Worm (Caenorhabditis elegans) whole organism, L3 larva: ENCODE data around the gene C49F8.3.
A peak's percentile ranks its signal among the peaks of the same experiment; 100 is the strongest.

Experiments used
- R02D3.7 ChIP-seq: fragments of 150-350 bp; optimal IDR thresholded peaks from 2 replicates; lab custom pipeline; 2014; ENCODE audit warnings: missing biosample characterization, missing genetic modification characterization
- ZK546.5 ChIP-seq: sonication (generic microtip); optimal IDR thresholded peaks from 2 replicates; lab custom pipeline; 2017; ENCODE audit warnings: missing biosample characterization, missing genetic modification characterization
- aly-2 ChIP-seq: fragments of 150-350 bp; optimal IDR thresholded peaks from 2 replicates; lab custom pipeline; 2014; ENCODE audit warnings: missing biosample characterization, missing genetic modification characterization
- ceh-16 ChIP-seq: sonication (generic microtip); optimal IDR thresholded peaks from 2 replicates; lab custom pipeline; 2017; ENCODE audit warnings: missing biosample characterization, missing genetic modification characterization
- ceh-28 ChIP-seq: fragments of 150-350 bp; optimal IDR thresholded peaks from 2 replicates; lab custom pipeline; 2014; ENCODE audit warnings: missing biosample characterization, missing genetic modification reagents, missing genetic modification characterization
- ceh-82 ChIP-seq: fragments of 150-350 bp; optimal IDR thresholded peaks from 2 replicates; lab custom pipeline; 2014; ENCODE audit warnings: missing biosample characterization, missing genetic modification characterization
- ceh-9 ChIP-seq: sonication (generic microtip); optimal IDR thresholded peaks from 2 replicates; lab custom pipeline; 2018; ENCODE audit warnings: missing biosample characterization, missing genetic modification characterization
- daf-12 ChIP-seq: fragments of 150-350 bp; optimal IDR thresholded peaks from 2 replicates; lab custom pipeline; 2014; ENCODE audit warnings: missing biosample characterization, missing genetic modification reagents, missing genetic modification characterization
- egl-27 ChIP-seq: sonication (generic microtip); optimal IDR thresholded peaks from 4 replicates; lab custom pipeline; 2017; ENCODE audit warnings: missing biosample characterization, missing genetic modification reagents, missing genetic modification characterization
- egl-5 ChIP-seq: fragments of 150-350 bp; optimal IDR thresholded peaks from 2 replicates; lab custom pipeline; 2017; ENCODE audit warnings: missing biosample characterization, missing genetic modification reagents, missing genetic modification characterization, inconsistent platforms
- elt-1 ChIP-seq: fragments of 150-350 bp; optimal IDR thresholded peaks from 2 replicates; lab custom pipeline; 2014; ENCODE audit warnings: missing biosample characterization, missing genetic modification characterization
- elt-2 ChIP-seq: sonication (generic microtip); optimal IDR thresholded peaks from 2 replicates; lab custom pipeline; 2016; ENCODE audit warnings: missing genetic modification reagents, mild to moderate bottlenecking, missing genetic modification characterization, missing compliant biosample characterization
- elt-3 ChIP-seq, 3 experiments: fragments of 150-350 bp in 1 of 3; sonication (generic microtip) in 2 of 3; optimal IDR thresholded peaks; 2 replicates in 2 of 3; 4 replicates in 1 of 3; lab custom pipeline; 2014 to 2017; ENCODE audit warnings: missing biosample characterization in 3 of 3, missing genetic modification characterization in 3 of 3
- eor-1 ChIP-seq, 2 experiments: fragments of 150-350 bp; optimal IDR thresholded peaks; 2 replicates each; lab custom pipeline; 2014 to 2018; ENCODE audit warnings: missing biosample characterization in 2 of 2, missing genetic modification characterization in 2 of 2
- fkh-10 ChIP-seq: sonication (generic microtip); optimal IDR thresholded peaks from 2 replicates; lab custom pipeline; 2017; ENCODE audit warnings: missing biosample characterization, missing genetic modification reagents, missing genetic modification characterization
- fkh-2 ChIP-seq: fragments of 150-350 bp; optimal IDR thresholded peaks from 2 replicates; lab custom pipeline; 2014; ENCODE audit warnings: missing biosample characterization, missing genetic modification reagents, missing genetic modification characterization
- fos-1 ChIP-seq: fragments of 150-350 bp; optimal IDR thresholded peaks from 2 replicates; lab custom pipeline; 2014; ENCODE audit warnings: missing biosample characterization, missing genetic modification characterization
- hmg-11 ChIP-seq: sonication (generic microtip); optimal IDR thresholded peaks from 2 replicates; lab custom pipeline; 2016; ENCODE audit warnings: missing genetic modification characterization, missing compliant biosample characterization
- jun-1 ChIP-seq: fragments of 150-350 bp; optimal IDR thresholded peaks from 2 replicates; lab custom pipeline; 2014; ENCODE audit warnings: missing biosample characterization, missing genetic modification reagents, missing genetic modification characterization
- lin-15B ChIP-seq: fragments of 150-350 bp; optimal IDR thresholded peaks from 2 replicates; lab custom pipeline; 2014; ENCODE audit warnings: missing biosample characterization, missing genetic modification characterization
- lin-39 ChIP-seq: fragments of 150-350 bp; optimal IDR thresholded peaks from 2 replicates; lab custom pipeline; 2018; ENCODE audit warnings: missing biosample characterization, missing genetic modification reagents, missing genetic modification characterization
- lsy-12 ChIP-seq: sonication (generic microtip); optimal IDR thresholded peaks from 2 replicates; lab custom pipeline; 2016; ENCODE audit warnings: mild to moderate bottlenecking, missing genetic modification characterization, missing compliant biosample characterization
- mdl-1 ChIP-seq: fragments of 150-350 bp; optimal IDR thresholded peaks from 2 replicates; lab custom pipeline; 2014; ENCODE audit warnings: missing biosample characterization, missing genetic modification characterization
- mml-1 ChIP-seq: fragments of 150-350 bp; sonication (generic microtip); optimal IDR thresholded peaks from 3 replicates; lab custom pipeline; 2014; ENCODE audit warnings: missing biosample characterization, missing genetic modification characterization
- nfya-1 ChIP-seq: sonication (generic microtip); optimal IDR thresholded peaks from 2 replicates; lab custom pipeline; 2017; ENCODE audit warnings: missing genetic modification characterization, mild to moderate bottlenecking, missing compliant biosample characterization, antibody characterized with exemption, moderate library complexity; ENCODE audit not compliant: insufficient read depth
- nhr-11 ChIP-seq: fragments of 150-350 bp; optimal IDR thresholded peaks from 2 replicates; lab custom pipeline; 2014; ENCODE audit warnings: missing biosample characterization, missing genetic modification characterization
- nhr-12 ChIP-seq: fragments of 150-350 bp; optimal IDR thresholded peaks from 2 replicates; lab custom pipeline; 2014; ENCODE audit warnings: missing biosample characterization, missing genetic modification characterization
- nhr-23 ChIP-seq: fragments of 150-350 bp; optimal IDR thresholded peaks from 2 replicates; lab custom pipeline; 2014; ENCODE audit warnings: missing biosample characterization, missing genetic modification reagents, missing genetic modification characterization
- nhr-237 ChIP-seq: fragments of 150-350 bp; optimal IDR thresholded peaks from 2 replicates; lab custom pipeline; 2014; ENCODE audit warnings: missing biosample characterization, missing genetic modification characterization
- nhr-25 ChIP-seq: sonication (generic microtip); optimal IDR thresholded peaks from 2 replicates; lab custom pipeline; 2017; ENCODE audit warnings: missing biosample characterization, missing genetic modification characterization
- nhr-28 ChIP-seq: fragments of 150-350 bp; optimal IDR thresholded peaks from 2 replicates; lab custom pipeline; 2014; ENCODE audit warnings: missing biosample characterization, missing genetic modification characterization
- nhr-43 ChIP-seq: sonication (generic microtip); optimal IDR thresholded peaks from 2 replicates; lab custom pipeline; 2016; ENCODE audit warnings: mild to moderate bottlenecking, missing genetic modification characterization, missing compliant biosample characterization; ENCODE audit not compliant: poor library complexity, severe bottlenecking
- nhr-67 ChIP-seq: fragments of 150-350 bp; optimal IDR thresholded peaks from 2 replicates; lab custom pipeline; 2014; ENCODE audit warnings: missing biosample characterization, missing genetic modification characterization
- nhr-77 ChIP-seq: fragments of 150-350 bp; optimal IDR thresholded peaks from 2 replicates; lab custom pipeline; 2014; ENCODE audit warnings: missing biosample characterization, missing genetic modification characterization
- pha-4 ChIP-seq: fragments of 150-350 bp; optimal IDR thresholded peaks from 2 replicates; lab custom pipeline; 2014; ENCODE audit warnings: missing biosample characterization, missing genetic modification reagents, missing genetic modification characterization
- pqm-1 ChIP-seq: fragments of 150-350 bp; optimal IDR thresholded peaks from 2 replicates; lab custom pipeline; 2017; ENCODE audit warnings: missing biosample characterization, missing genetic modification characterization, inconsistent platforms
- sea-2 ChIP-seq: fragments of 150-350 bp; sonication (generic microtip); optimal IDR thresholded peaks from 4 replicates; lab custom pipeline; 2014; ENCODE audit warnings: missing biosample characterization, missing genetic modification reagents, missing genetic modification characterization
- skn-1 ChIP-seq: fragments of 150-350 bp; optimal IDR thresholded peaks from 2 replicates; lab custom pipeline; 2014; ENCODE audit warnings: missing biosample characterization, missing genetic modification characterization
- snpc-4 ChIP-seq: fragments of 150-350 bp; optimal IDR thresholded peaks from 2 replicates; lab custom pipeline; 2014; ENCODE audit warnings: missing biosample characterization, missing genetic modification characterization
- tbx-2 ChIP-seq: sonication (generic microtip); optimal IDR thresholded peaks from 2 replicates; lab custom pipeline; 2016; ENCODE audit warnings: mild to moderate bottlenecking, missing genetic modification characterization, missing compliant biosample characterization
- unc-39 ChIP-seq: sonication (generic microtip); optimal IDR thresholded peaks from 4 replicates; lab custom pipeline; 2017; ENCODE audit warnings: missing biosample characterization, missing genetic modification characterization
- unc-62 ChIP-seq: fragments of 150-350 bp; sonication (generic microtip); optimal IDR thresholded peaks from 4 replicates; lab custom pipeline; 2014; ENCODE audit warnings: missing biosample characterization, missing genetic modification reagents, missing genetic modification characterization
- zag-1 ChIP-seq: fragments of 150-350 bp; optimal IDR thresholded peaks from 2 replicates; lab custom pipeline; 2014; ENCODE audit warnings: missing biosample characterization, missing genetic modification characterization
- ztf-11 ChIP-seq: fragments of 150-350 bp; optimal IDR thresholded peaks from 2 replicates; lab custom pipeline; 2014; ENCODE audit warnings: missing biosample characterization, missing genetic modification characterization

The C49F8.3 gene

DNA sequence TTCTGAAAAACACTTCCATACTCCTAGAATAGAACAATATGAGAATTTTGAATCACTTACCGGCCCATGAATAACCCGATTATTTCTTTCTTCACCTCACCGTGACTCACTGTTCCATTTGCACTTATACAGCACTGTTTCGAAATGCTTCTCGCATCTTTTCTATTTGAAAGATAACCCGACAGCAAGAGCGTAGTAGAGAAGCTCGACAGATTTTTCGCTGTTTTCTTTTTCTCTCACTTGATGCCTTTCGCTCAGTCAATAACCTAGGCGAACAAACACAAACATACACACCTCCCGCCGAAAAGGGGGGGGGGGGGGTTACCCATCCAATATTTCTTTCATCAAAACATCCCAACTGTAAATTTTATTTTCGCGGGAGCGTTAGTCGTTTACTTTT, 14.0 kb upstream of the C49F8.3 start:
- TF ChIP-seq elt-2 (tag; lab: Kevin White, UChicago) (peak; percentile 43), pha-4 (tag; lab: Kevin White, UChicago) (peak; percentile 90), ceh-28 (tag; lab: Kevin White, UChicago) (no peak), nhr-28 (tag; lab: Kevin White, UChicago) (no peak), lin-39 (tag; lab: Kevin White, UChicago) (no peak), nfya-1 (tag; lab: Kevin White, UChicago) (peak; percentile 3), nhr-12 (tag; lab: Kevin White, UChicago) (no peak), ceh-9 (no peak), elt-1 (no peak), ceh-16 (no peak), daf-12 (no peak), nhr-11 (no peak), pqm-1 (peak; percentile 62), jun-1 (tag; lab: Kevin White, UChicago) (no peak), mdl-1 (tag; lab: Kevin White, UChicago) (no peak), skn-1 (no peak), sea-2 (GFP tag; lab: Kevin White, UChicago) (no peak), egl-5 (tag; lab: Kevin White, UChicago) (no peak)
- TF ChIP-seq, all 47 proteins: peak for 4

DNA sequence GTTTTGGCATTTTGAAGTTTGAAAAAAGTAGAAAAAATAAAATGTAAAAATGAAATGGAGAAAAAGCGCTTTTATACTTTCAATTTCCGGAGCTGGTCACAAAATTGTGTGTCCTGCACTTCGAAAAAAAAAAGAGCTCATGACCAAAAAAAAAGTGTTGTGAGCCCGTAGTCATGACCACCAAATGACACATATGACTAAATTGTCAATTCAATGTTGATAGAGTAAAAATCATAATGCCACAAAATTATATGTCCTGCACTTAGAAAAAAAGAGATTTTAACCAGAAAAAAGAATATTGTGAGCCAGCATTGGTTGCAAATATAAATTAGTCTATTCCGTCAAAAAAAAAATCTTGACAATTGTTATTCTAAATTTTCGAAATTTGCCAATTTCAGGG, 11.9 kb upstream of the C49F8.3 start, which contains the start of gene F02C12.2:
TSS of gene F02C12.2 (minus strand) at position 101 of the 400 bp plus-strand sequence.
- TF ChIP-seq pha-4 (tag; lab: Kevin White, UChicago) (no peak), nhr-12 (tag; lab: Kevin White, UChicago) (no peak), lsy-12 (tag; lab: Kevin White, UChicago) (no peak), sea-2 (GFP tag; lab: Kevin White, UChicago) (no peak), tbx-2 (tag; lab: Kevin White, UChicago) (no peak), ceh-9 (no peak), ztf-11 (tag; lab: Kevin White, UChicago) (no peak), lin-39 (tag; lab: Kevin White, UChicago) (no peak), nhr-23 (tag; lab: Kevin White, UChicago) (no peak), mdl-1 (tag; lab: Kevin White, UChicago) (no peak), nhr-77 (tag; lab: Kevin White, UChicago) (no peak), daf-12 (no peak), aly-2 (no peak), eor-1 (tag; optimal IDR thresholded peaks at IDR 0.05; lab: Kevin White, UChicago) (no peak), nhr-11 (no peak), egl-27 (no peak), ceh-82 (tag; lab: Kevin White, UChicago) (no peak), ZK546.5 (tag; lab: Kevin White, UChicago) (no peak), unc-39 (tag; lab: Kevin White, UChicago) (no peak)

ce11 chrX:13396550-13397023, 9.2 kb upstream of the C49F8.3 start, which contains the start of gene F02C12.3:
TSS of gene F02C12.3 (plus strand) at chrX:13396973.
- TF ChIP-seq skn-1, result peak; percentile 66
- TF ChIP-seq nhr-67 (tag; lab: Kevin White, UChicago), result no peak
- peak; percentile 91 for TF ChIP-seq lin-15B
- TF ChIP-seq nhr-12 (tag; lab: Kevin White, UChicago), result no peak
- TF ChIP-seq eor-1 (tag; optimal IDR thresholded peaks at IDR 0.05; lab: Kevin White, UChicago), result no peak
- peak; percentile 90 for TF ChIP-seq pha-4 (tag; lab: Kevin White, UChicago)
- TF ChIP-seq lin-39 (tag; lab: Kevin White, UChicago), result peak; percentile 41
- peak; percentile 46 for TF ChIP-seq egl-5 (tag; lab: Kevin White, UChicago)
- peak; percentile 97 for TF ChIP-seq R02D3.7 (tag; lab: Kevin White, UChicago)
- peak; percentile 64 for TF ChIP-seq nhr-43 (tag; lab: Kevin White, UChicago)
- peak; percentile 84 for TF ChIP-seq nhr-25 (tag; lab: Kevin White, UChicago)
- TF ChIP-seq ztf-11 (tag; lab: Kevin White, UChicago), result no peak
- peak; percentile 88 for TF ChIP-seq nhr-23 (tag; lab: Kevin White, UChicago)
- TF ChIP-seq jun-1 (tag; lab: Kevin White, UChicago), result peak; percentile 49
- TF ChIP-seq hmg-11, result peak; percentile 74
- TF ChIP-seq unc-62 (GFP tag; lab: Kevin White, UChicago), result no peak
- TF ChIP-seq aly-2, result no peak
- TF ChIP-seq zag-1 (tag; lab: Kevin White, UChicago), result no peak
- no peak for TF ChIP-seq mml-1 (tag; lab: Kevin White, UChicago)
- TF ChIP-seq fkh-10, result peak; percentile 39
- TF ChIP-seq nfya-1 (tag; lab: Kevin White, UChicago), result peak; percentile 87
- TF ChIP-seq unc-39 (tag; lab: Kevin White, UChicago), result no peak
- no peak for TF ChIP-seq ceh-9
- no peak for TF ChIP-seq daf-12
- no peak for TF ChIP-seq fos-1 (tag; lab: Kevin White, UChicago)
- peak; percentile 36 for TF ChIP-seq pqm-1
- no peak for TF ChIP-seq nhr-28 (tag; lab: Kevin White, UChicago)
- TF ChIP-seq nhr-11, result no peak
- peak; percentile 46 for TF ChIP-seq ceh-28 (tag; lab: Kevin White, UChicago)
- peak; percentile 41 for TF ChIP-seq ceh-82 (tag; lab: Kevin White, UChicago)
- TF ChIP-seq sea-2 (GFP tag; lab: Kevin White, UChicago), result no peak
- no peak for TF ChIP-seq nhr-237 (tag; lab: Kevin White, UChicago)
- TF ChIP-seq lsy-12 (tag; lab: Kevin White, UChicago), result no peak
- no peak for TF ChIP-seq elt-3 (tag; optimal IDR thresholded peaks at IDR 0.05; lab: Kevin White, UChicago)
- peak; percentile 47 for TF ChIP-seq snpc-4 (tag; lab: Kevin White, UChicago)
- no peak for TF ChIP-seq fkh-2 (tag; lab: Kevin White, UChicago)
- peak; percentile 65 for TF ChIP-seq tbx-2 (tag; lab: Kevin White, UChicago)
- peak; percentile 37 for TF ChIP-seq elt-2 (tag; lab: Kevin White, UChicago)
- peak; percentile 13 for TF ChIP-seq elt-1
